Worm (Caenorhabditis elegans) whole organism, early embryonic: ENCODE data around the gene T28A8.3.

Experiments
- B0310.2 ChIP-seq: sonication (generic microtip); optimal IDR thresholded peaks from 2 replicates; lab custom pipeline; 2016; ENCODE audit warnings: mild to moderate bottlenecking, missing genetic modification characterization, missing compliant biosample characterization
- F13C5.2 ChIP-seq: sonication (generic microtip); optimal IDR thresholded peaks from 2 replicates; lab custom pipeline; 2017; ENCODE audit warnings: mild to moderate bottlenecking, missing genetic modification characterization, inconsistent platforms, missing compliant biosample characterization
- aly-1 ChIP-seq: sonication (generic microtip); optimal IDR thresholded peaks from 2 replicates; lab custom pipeline; 2016; ENCODE audit warnings: missing genetic modification characterization, missing compliant biosample characterization
- ama-1 ChIP-seq: fragments of 150-350 bp; optimal IDR thresholded peaks from 2 replicates; lab custom pipeline; 2014
- ceh-13 ChIP-seq: fragments of 200-800 bp; sonication (Bioruptor generic); optimal IDR thresholded peaks from 2 replicates; lab custom pipeline; 2018; ENCODE audit warnings: mild to moderate bottlenecking, missing genetic modification characterization, missing compliant biosample characterization
- ceh-36 ChIP-seq: sonication (generic microtip); optimal IDR thresholded peaks from 2 replicates; lab custom pipeline; 2016; ENCODE audit warnings: missing genetic modification characterization, inconsistent platforms, missing compliant biosample characterization
- ets-7 ChIP-seq: sonication (generic microtip); optimal IDR thresholded peaks from 2 replicates; lab custom pipeline; 2016; ENCODE audit warnings: missing genotype, missing genetic modification characterization, missing compliant biosample characterization
- flt-1 ChIP-seq: fragments of 200-800 bp; sonication (Bioruptor generic); IDR thresholded peaks from 2 replicates; pipeline ENCODE4 v1.3.6; 2022; ENCODE audit warnings: missing genetic modification characterization, missing compliant biosample characterization
- hmbx-1 ChIP-seq: sonication (generic microtip); optimal IDR thresholded peaks from 2 replicates; lab custom pipeline; 2016; ENCODE audit warnings: mild to moderate bottlenecking, missing genetic modification characterization, missing compliant biosample characterization
- hmg-4 ChIP-seq: fragments of 200-800 bp; sonication (Bioruptor generic); optimal IDR thresholded peaks from 2 replicates; lab custom pipeline; 2018; ENCODE audit warnings: mild to moderate bottlenecking, missing genetic modification characterization, missing compliant biosample characterization
- hnd-1 ChIP-seq: sonication (generic microtip); optimal IDR thresholded peaks from 2 replicates; lab custom pipeline; 2016; ENCODE audit warnings: missing genetic modification characterization, missing compliant biosample characterization
- pes-1 ChIP-seq: fragments of 200-800 bp; sonication (Bioruptor generic); IDR thresholded peaks from 2 replicates; pipeline ENCODE4 v1.3.6; 2022; ENCODE audit warnings: missing genetic modification reagents, missing genetic modification characterization, missing compliant biosample characterization
- scrt-1 ChIP-seq: fragments of 200-800 bp; sonication (Bioruptor generic); IDR thresholded peaks from 2 replicates; pipeline ENCODE4 v1.3.6; 2022; ENCODE audit warnings: missing genetic modification characterization, missing compliant biosample characterization
- sea-1 ChIP-seq: fragments of 200-800 bp; sonication (Bioruptor generic); conservative IDR thresholded peaks from 2 replicates; pipeline ENCODE4 v1.3.6; 2022; ENCODE audit warnings: missing genetic modification characterization, missing compliant biosample characterization
- tbx-11 ChIP-seq: fragments of 200-800 bp; sonication (Bioruptor generic); IDR thresholded peaks from 2 replicates; pipeline ENCODE4 v1.3.6; 2022; ENCODE audit warnings: missing genetic modification characterization, missing compliant biosample characterization
- tbx-37 ChIP-seq: fragments of 200-800 bp; sonication (Bioruptor generic); conservative IDR thresholded peaks from 2 replicates; pipeline ENCODE4 v1.3.6; 2022; ENCODE audit warnings: missing genetic modification reagents, missing genetic modification characterization, missing compliant biosample characterization
- tra-4 ChIP-seq: sonication (generic microtip); optimal IDR thresholded peaks from 2 replicates; lab custom pipeline; 2017; ENCODE audit warnings: missing genetic modification characterization, missing compliant biosample characterization

Gene T28A8.3

DNA sequence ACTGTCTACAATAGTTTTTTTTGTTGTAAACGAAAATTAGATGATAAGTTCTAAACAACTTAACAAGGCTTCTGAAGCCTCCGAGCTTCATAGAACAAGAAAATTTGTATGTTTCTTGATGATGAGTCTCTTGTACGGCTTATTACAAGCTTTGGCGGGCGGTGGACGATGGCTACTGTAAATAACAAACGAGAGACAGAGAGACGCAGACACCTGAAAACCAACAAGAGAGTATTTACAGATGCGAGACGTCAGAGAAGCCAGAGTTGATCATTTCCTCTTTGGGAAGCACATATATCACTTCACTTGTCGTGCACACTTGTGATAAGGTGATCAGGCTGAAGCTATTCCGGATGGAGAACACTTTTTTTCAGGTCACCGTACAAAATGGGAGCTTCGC lies 25.0 kb downstream of the T28A8.3 start:
- TF ChIP-seq flt-1, result no peak
- no peak for TF ChIP-seq hmg-4 (GFP tag; lab: Kevin White, UChicago)
- TF ChIP-seq ceh-13 (GFP tag; lab: Kevin White, UChicago), result no peak
- no peak for TF ChIP-seq B0310.2 (tag; lab: Kevin White, UChicago)
- no peak for TF ChIP-seq pes-1 (GFP tag; lab: Robert Waterston, UW)
- no peak for TF ChIP-seq tbx-11 (GFP tag; lab: Robert Waterston, UW)
- no peak for TF ChIP-seq hmbx-1
- no peak for TF ChIP-seq tra-4 (tag; lab: Kevin White, UChicago)
- no peak for TF ChIP-seq ets-7 (tag; lab: Kevin White, UChicago)
- TF ChIP-seq tbx-37 (GFP tag; lab: Robert Waterston, UW), result no peak
- TF ChIP-seq hnd-1 (tag; lab: Kevin White, UChicago), result no peak
- TF ChIP-seq scrt-1 (GFP tag; lab: Robert Waterston, UW), result no peak
- no peak for TF ChIP-seq sea-1 (GFP tag; lab: Robert Waterston, UW)
- TF ChIP-seq ceh-36 (tag; lab: Kevin White, UChicago), result no peak
- no peak for TF ChIP-seq ama-1 (lab: Kevin White, UChicago)
- no peak for TF ChIP-seq F13C5.2 (tag; lab: Kevin White, UChicago)

DNA sequence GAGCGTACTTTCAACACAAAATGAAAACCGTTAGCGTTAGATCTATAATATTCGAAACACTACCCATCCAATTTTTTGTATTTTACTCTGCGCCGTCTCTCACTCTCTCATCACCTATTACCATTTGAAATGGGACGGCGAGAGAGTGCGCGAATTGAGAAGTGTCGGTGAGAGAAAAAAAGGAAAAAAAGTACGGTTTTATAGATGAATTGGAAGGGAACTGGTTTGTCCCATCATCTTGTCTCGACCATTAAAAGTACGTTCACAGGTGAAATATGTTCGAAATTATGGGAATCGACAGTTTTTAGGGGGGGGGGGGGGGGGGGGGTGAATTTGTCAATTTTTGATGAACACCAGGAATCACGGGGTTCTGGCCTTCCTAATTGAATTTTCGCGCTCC lies 28.9 kb downstream of the T28A8.3 start:
- TF ChIP-seq F13C5.2 (tag; lab: Kevin White, UChicago) (no peak), B0310.2 (tag; lab: Kevin White, UChicago) (no peak), tra-4 (tag; lab: Kevin White, UChicago) (no peak), hnd-1 (tag; lab: Kevin White, UChicago) (no peak), ama-1 (lab: Kevin White, UChicago) (no peak), sea-1 (GFP tag; lab: Robert Waterston, UW) (no peak), tbx-11 (GFP tag; lab: Robert Waterston, UW) (no peak), pes-1 (GFP tag; lab: Robert Waterston, UW) (no peak)

DNA sequence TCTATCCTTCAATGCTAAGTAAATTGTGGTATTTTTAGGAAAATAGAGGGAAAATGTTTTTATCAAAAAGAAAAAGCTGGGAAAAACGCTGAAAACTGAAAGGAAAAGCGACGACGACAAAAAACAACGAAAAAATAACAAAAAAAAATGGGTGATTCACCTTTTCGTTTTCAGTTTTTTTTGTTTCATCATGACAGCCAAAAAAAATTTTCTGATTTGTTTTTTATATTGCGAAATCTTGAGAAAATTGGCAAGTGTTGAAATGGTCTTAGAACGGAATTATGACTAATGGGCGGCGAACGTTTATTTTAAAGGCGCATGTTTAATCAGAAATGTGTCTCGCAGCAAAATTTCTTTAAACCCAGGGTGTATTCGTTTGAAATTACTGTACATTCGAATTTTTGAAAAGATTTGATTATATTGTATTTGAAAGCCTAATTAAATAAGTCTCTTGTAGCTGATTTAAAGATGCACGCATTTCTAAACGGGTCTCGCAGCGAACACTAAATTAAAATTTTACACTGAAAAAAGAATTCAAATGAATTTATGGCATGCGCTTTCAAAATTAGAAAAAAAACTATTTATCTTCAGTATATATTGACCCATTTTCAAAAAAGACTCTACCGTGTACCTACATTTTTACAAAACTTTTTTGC lies 30.0 kb downstream of the T28A8.3 start:
- no peak for TF ChIP-seq tbx-11 (GFP tag; lab: Robert Waterston, UW)
- no peak for TF ChIP-seq hmbx-1
- TF ChIP-seq ets-7 (tag; lab: Kevin White, UChicago), result no peak
- TF ChIP-seq ama-1 (lab: Kevin White, UChicago), result no peak
- TF ChIP-seq aly-1 (tag; lab: Kevin White, UChicago), result no peak
- no peak for TF ChIP-seq F13C5.2 (tag; lab: Kevin White, UChicago)
- TF ChIP-seq B0310.2 (tag; lab: Kevin White, UChicago), result no peak
- no peak for TF ChIP-seq hmg-4 (GFP tag; lab: Kevin White, UChicago)
- TF ChIP-seq ceh-36 (tag; lab: Kevin White, UChicago), result no peak
- TF ChIP-seq hnd-1 (tag; lab: Kevin White, UChicago), result no peak
- TF ChIP-seq pes-1 (GFP tag; lab: Robert Waterston, UW), result no peak

DNA sequence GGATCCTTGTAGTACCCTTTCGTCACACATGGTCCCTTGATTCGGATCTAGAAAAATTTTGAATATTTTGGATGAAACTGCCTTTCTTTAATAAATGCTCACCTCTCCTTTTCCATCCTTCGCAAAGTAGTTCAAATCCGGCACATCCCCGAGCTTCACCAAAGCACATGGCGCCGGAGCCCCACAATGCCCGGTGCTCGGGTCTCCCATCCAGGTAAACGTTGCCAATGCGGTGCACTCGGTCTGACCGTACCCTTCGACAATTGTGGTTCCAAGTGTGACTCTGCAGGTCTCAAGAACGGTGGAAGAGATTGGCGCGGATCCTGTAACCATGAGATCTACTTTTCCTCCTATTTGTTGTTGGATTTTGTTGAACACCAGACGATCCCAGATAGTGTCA lies 35.0 kb downstream of the T28A8.3 start:
- TF ChIP-seq flt-1, result no peak
- no peak for TF ChIP-seq hmbx-1

DNA sequence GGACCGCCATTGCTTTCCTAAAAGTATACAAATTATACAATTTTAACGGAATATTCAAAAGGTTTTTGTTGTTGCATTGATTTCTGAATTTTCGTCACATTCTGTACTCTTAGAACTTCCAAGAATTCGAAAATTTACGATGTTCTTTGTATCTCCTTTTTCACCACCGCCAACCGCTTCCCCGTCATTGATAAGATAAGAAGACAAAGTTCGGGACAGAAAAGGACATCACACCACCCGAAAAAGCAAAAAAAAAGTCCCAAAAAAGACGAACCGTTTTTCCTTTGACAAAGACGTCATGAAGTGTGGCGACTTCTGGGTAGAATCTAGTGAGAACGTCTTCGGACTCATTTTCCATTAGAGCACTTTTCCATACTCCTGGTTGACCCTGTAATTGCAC lies 36.6 kb downstream of the T28A8.3 start:
- TF ChIP-seq F13C5.2 (tag; lab: Kevin White, UChicago), result no peak
- TF ChIP-seq pes-1 (GFP tag; lab: Robert Waterston, UW), result no peak
- no peak for TF ChIP-seq B0310.2 (tag; lab: Kevin White, UChicago)
- TF ChIP-seq ceh-13 (GFP tag; lab: Kevin White, UChicago), result no peak
- TF ChIP-seq hmbx-1, result no peak
- TF ChIP-seq aly-1 (tag; lab: Kevin White, UChicago), result no peak

DNA sequence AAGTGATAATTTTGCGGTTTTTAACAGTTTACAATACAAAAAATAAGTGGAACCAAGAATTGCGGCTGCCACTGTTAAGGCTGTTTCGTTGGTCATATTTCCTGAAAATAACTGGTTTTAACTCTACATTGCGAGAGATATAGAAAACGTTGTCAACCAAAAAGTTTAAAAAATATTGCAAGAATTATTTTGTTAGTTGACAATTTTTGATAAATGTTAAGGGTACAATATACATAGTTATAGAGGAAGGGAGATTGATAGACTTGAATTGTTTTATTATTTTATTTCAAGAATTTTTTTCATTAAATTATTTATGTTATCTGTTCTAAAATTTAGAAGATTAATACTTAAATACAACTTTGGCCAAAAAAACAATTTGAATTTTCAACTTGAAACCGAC lies 37.6 kb downstream of the T28A8.3 start, which contains the start of gene acs-5:
acs-5 (minus strand) TSS at position 101 of the 400 bp plus-strand sequence.
- TF ChIP-seq hnd-1 (tag; lab: Kevin White, UChicago), result no peak
- no peak for TF ChIP-seq hmbx-1
- TF ChIP-seq tbx-37 (GFP tag; lab: Robert Waterston, UW), result no peak
- TF ChIP-seq aly-1 (tag; lab: Kevin White, UChicago), result no peak
- TF ChIP-seq hmg-4 (GFP tag; lab: Kevin White, UChicago), result no peak
- TF ChIP-seq tra-4 (tag; lab: Kevin White, UChicago), result no peak
- no peak for TF ChIP-seq scrt-1 (GFP tag; lab: Robert Waterston, UW)
- no peak for TF ChIP-seq ama-1 (lab: Kevin White, UChicago)
- no peak for TF ChIP-seq ceh-13 (GFP tag; lab: Kevin White, UChicago)
- no peak for TF ChIP-seq tbx-11 (GFP tag; lab: Robert Waterston, UW)
- TF ChIP-seq ets-7 (tag; lab: Kevin White, UChicago), result no peak
- TF ChIP-seq B0310.2 (tag; lab: Kevin White, UChicago), result no peak
- no peak for TF ChIP-seq ceh-36 (tag; lab: Kevin White, UChicago)
- no peak for TF ChIP-seq pes-1 (GFP tag; lab: Robert Waterston, UW)

DNA sequence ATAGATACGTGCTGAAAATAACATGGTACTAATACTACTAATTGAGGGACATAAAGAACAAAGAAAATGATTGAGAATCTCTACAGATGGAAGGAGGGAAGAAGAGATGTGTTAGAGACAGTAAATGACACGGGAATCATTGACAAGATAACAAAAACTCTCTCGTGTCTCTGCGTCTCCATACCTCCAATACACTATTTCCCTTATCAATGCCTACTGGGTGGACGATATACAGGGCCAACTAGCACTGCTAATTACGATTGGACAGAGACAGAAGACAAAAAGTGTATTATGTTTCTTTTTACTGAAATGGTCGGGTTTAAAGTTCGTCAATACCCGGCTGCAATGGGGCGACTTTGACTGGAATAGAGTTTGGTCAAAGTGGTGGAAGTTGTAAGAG lies 38.8 kb downstream of the T28A8.3 start:
- TF ChIP-seq pes-1 (GFP tag; lab: Robert Waterston, UW), result no peak
- TF ChIP-seq ceh-36 (tag; lab: Kevin White, UChicago), result no peak
- no peak for TF ChIP-seq hmg-4 (GFP tag; lab: Kevin White, UChicago)
- no peak for TF ChIP-seq tbx-37 (GFP tag; lab: Robert Waterston, UW)
- no peak for TF ChIP-seq hmbx-1
- TF ChIP-seq aly-1 (tag; lab: Kevin White, UChicago), result no peak
- no peak for TF ChIP-seq F13C5.2 (tag; lab: Kevin White, UChicago)
- no peak for TF ChIP-seq sea-1 (GFP tag; lab: Robert Waterston, UW)
